Worm (Caenorhabditis elegans) whole organism, L2 larva: ENCODE measurements around the gene rad-54.L2.

Source experiments
- C34F6.9 ChIP-seq: fragments of 150-350 bp; optimal IDR thresholded peaks from 2 replicates; lab custom pipeline; 2014; ENCODE audit warnings: missing biosample characterization, missing genetic modification characterization
- F13H6.1 ChIP-seq: sonication (generic microtip); optimal IDR thresholded peaks from 2 replicates; lab custom pipeline; 2016; ENCODE audit warnings: missing genetic modification characterization, missing compliant biosample characterization
- R02D3.7 ChIP-seq: fragments of 150-350 bp; optimal IDR thresholded peaks from 2 replicates; lab custom pipeline; 2014; ENCODE audit warnings: missing biosample characterization, missing genetic modification characterization
- Y55F3AM.14 ChIP-seq: fragments of 200-800 bp; sonication (Bioruptor generic); optimal IDR thresholded peaks from 2 replicates; lab custom pipeline; 2018; ENCODE audit warnings: mild to moderate bottlenecking, missing genetic modification characterization, missing compliant biosample characterization
- ZK546.5 ChIP-seq: sonication (generic microtip); optimal IDR thresholded peaks from 2 replicates; lab custom pipeline; 2017; ENCODE audit warnings: missing biosample characterization, missing genetic modification characterization
- alr-1 ChIP-seq: fragments of 150-350 bp; optimal IDR thresholded peaks from 2 replicates; lab custom pipeline; 2014; ENCODE audit warnings: missing biosample characterization, missing genetic modification characterization
- ama-1 ChIP-seq: fragments of 150-350 bp; optimal IDR thresholded peaks from 2 replicates; lab custom pipeline; 2018; ENCODE audit warnings: inconsistent platforms
- ceh-16 ChIP-seq: fragments of 150-350 bp; optimal IDR thresholded peaks from 2 replicates; lab custom pipeline; 2014; ENCODE audit warnings: missing biosample characterization, missing genetic modification characterization
- ceh-82 ChIP-seq: fragments of 150-350 bp; optimal IDR thresholded peaks from 2 replicates; lab custom pipeline; 2014; ENCODE audit warnings: missing biosample characterization, missing genetic modification characterization
- crh-2 ChIP-seq: sonication (generic microtip); optimal IDR thresholded peaks from 2 replicates; lab custom pipeline; 2017; ENCODE audit warnings: missing biosample characterization, missing genetic modification characterization
- dmd-4 ChIP-seq: sonication (generic microtip); optimal IDR thresholded peaks from 2 replicates; lab custom pipeline; 2017; ENCODE audit warnings: missing biosample characterization, missing genetic modification characterization
- egl-27 ChIP-seq: sonication (generic microtip); optimal IDR thresholded peaks from 3 replicates; lab custom pipeline; 2017; ENCODE audit warnings: missing biosample characterization, missing genetic modification reagents, missing genetic modification characterization
- fos-1 ChIP-seq: fragments of 150-350 bp; optimal IDR thresholded peaks from 2 replicates; lab custom pipeline; 2014; ENCODE audit warnings: missing biosample characterization, missing genetic modification characterization
- gmeb-1 ChIP-seq: fragments of 150-350 bp; optimal IDR thresholded peaks from 2 replicates; lab custom pipeline; 2014; ENCODE audit warnings: missing biosample characterization, missing genetic modification characterization
- lin-11 ChIP-seq: fragments of 150-350 bp; sonication (generic microtip); optimal IDR thresholded peaks from 2 replicates; lab custom pipeline; 2014; ENCODE audit warnings: missing biosample characterization, missing genetic modification characterization, inconsistent platforms, mixed read lengths
- lin-13 ChIP-seq: fragments of 150-350 bp; optimal IDR thresholded peaks from 2 replicates; lab custom pipeline; 2014; ENCODE audit warnings: missing biosample characterization, missing genetic modification reagents, missing genetic modification characterization
- lsy-2 ChIP-seq, 2 experiments: fragments of 150-350 bp in 1 of 2; sonication (generic microtip) in 1 of 2; optimal IDR thresholded peaks; 2 replicates each; lab custom pipeline; 2014 to 2017; ENCODE audit warnings: missing biosample characterization in 2 of 2, missing genetic modification characterization in 2 of 2
- mab-5 ChIP-seq: fragments of 150-350 bp; optimal IDR thresholded peaks from 2 replicates; lab custom pipeline; 2014; ENCODE audit warnings: missing biosample characterization, missing genetic modification characterization
- mbf-1 ChIP-seq: sonication (generic microtip); optimal IDR thresholded peaks from 2 replicates; lab custom pipeline; 2017; ENCODE audit warnings: missing biosample characterization, missing genetic modification characterization
- mdl-1 ChIP-seq, 2 experiments: fragments of 150-350 bp in 1 of 2; sonication (generic microtip) in 1 of 2; optimal IDR thresholded peaks; 2 replicates each; lab custom pipeline; 2017; ENCODE audit warnings: missing biosample characterization in 2 of 2, missing genetic modification characterization in 2 of 2
- nhr-10 ChIP-seq: sonication (generic microtip); optimal IDR thresholded peaks from 2 replicates; lab custom pipeline; 2017; ENCODE audit warnings: missing biosample characterization, missing genetic modification characterization
- nhr-11 ChIP-seq: fragments of 150-350 bp; optimal IDR thresholded peaks from 2 replicates; lab custom pipeline; 2014; ENCODE audit warnings: missing biosample characterization, missing genetic modification characterization
- nhr-12 ChIP-seq: fragments of 150-350 bp; optimal IDR thresholded peaks from 2 replicates; lab custom pipeline; 2014; ENCODE audit warnings: missing biosample characterization, missing genetic modification characterization
- nhr-129 ChIP-seq: fragments of 150-350 bp; optimal IDR thresholded peaks from 2 replicates; lab custom pipeline; 2014; ENCODE audit warnings: missing biosample characterization, missing genetic modification characterization
- nhr-21 ChIP-seq: fragments of 150-350 bp; optimal IDR thresholded peaks from 2 replicates; lab custom pipeline; 2014; ENCODE audit warnings: missing biosample characterization, missing genetic modification characterization
- nhr-23 ChIP-seq: fragments of 150-350 bp; optimal IDR thresholded peaks from 2 replicates; lab custom pipeline; 2014; ENCODE audit warnings: missing biosample characterization, missing genetic modification reagents, missing genetic modification characterization
- nhr-237 ChIP-seq: fragments of 150-350 bp; optimal IDR thresholded peaks from 2 replicates; lab custom pipeline; 2014; ENCODE audit warnings: missing biosample characterization, missing genetic modification characterization
- nhr-25 ChIP-seq: fragments of 150-350 bp; sonication (generic microtip); optimal IDR thresholded peaks from 3 replicates; lab custom pipeline; 2014; ENCODE audit warnings: missing biosample characterization, missing genetic modification characterization
- nhr-6 ChIP-seq: fragments of 150-350 bp; optimal IDR thresholded peaks from 2 replicates; lab custom pipeline; 2014; ENCODE audit warnings: missing biosample characterization, missing genetic modification characterization
- nhr-77 ChIP-seq: fragments of 150-350 bp; optimal IDR thresholded peaks from 2 replicates; lab custom pipeline; 2014; ENCODE audit warnings: missing biosample characterization, missing genetic modification characterization
- peb-1 ChIP-seq: fragments of 150-350 bp; optimal IDR thresholded peaks from 2 replicates; lab custom pipeline; 2014; ENCODE audit warnings: missing biosample characterization, missing genetic modification characterization
- sem-4 ChIP-seq: fragments of 150-350 bp; optimal IDR thresholded peaks from 2 replicates; lab custom pipeline; 2014; ENCODE audit warnings: missing biosample characterization, missing genetic modification reagents, missing genetic modification characterization
- sma-3 ChIP-seq: sonication (generic microtip); optimal IDR thresholded peaks from 2 replicates; lab custom pipeline; 2016; ENCODE audit warnings: missing genetic modification reagents, missing genetic modification characterization, missing compliant biosample characterization
- sma-9 ChIP-seq, 2 experiments: fragments of 150-350 bp in 1 of 2; sonication (generic microtip) in 1 of 2; optimal IDR thresholded peaks; 2 replicates each; lab custom pipeline; 2014 to 2016; ENCODE audit warnings: missing genetic modification characterization in 2 of 2, mild to moderate bottlenecking in 1 of 2, missing biosample characterization in 1 of 2, missing compliant biosample characterization in 1 of 2, missing genetic modification reagents in 1 of 2, moderate library complexity in 1 of 2
- snpc-4 ChIP-seq: fragments of 150-350 bp; optimal IDR thresholded peaks from 2 replicates; lab custom pipeline; 2014; ENCODE audit warnings: missing biosample characterization, missing genetic modification characterization
- unc-39 ChIP-seq: fragments of 150-350 bp; optimal IDR thresholded peaks from 2 replicates; lab custom pipeline; 2014; ENCODE audit warnings: missing biosample characterization, missing genetic modification characterization
- unc-55 ChIP-seq: fragments of 150-350 bp; sonication (generic microtip); optimal IDR thresholded peaks from 3 replicates; lab custom pipeline; 2014; ENCODE audit warnings: missing biosample characterization, missing genetic modification reagents, missing genetic modification characterization
- unc-62 ChIP-seq: fragments of 150-350 bp; optimal IDR thresholded peaks from 2 replicates; lab custom pipeline; 2014; ENCODE audit warnings: missing biosample characterization, missing genetic modification reagents, missing genetic modification characterization
- zag-1 ChIP-seq: fragments of 150-350 bp; optimal IDR thresholded peaks from 2 replicates; lab custom pipeline; 2014; ENCODE audit warnings: missing biosample characterization, missing genetic modification characterization
- ztf-11 ChIP-seq: sonication (generic microtip); optimal IDR thresholded peaks from 2 replicates; lab custom pipeline; 2017; ENCODE audit warnings: missing biosample characterization, missing genetic modification characterization
- ztf-4 ChIP-seq: fragments of 150-350 bp; optimal IDR thresholded peaks from 2 replicates; lab custom pipeline; 2014; ENCODE audit warnings: missing biosample characterization, missing genetic modification characterization

rad-54.L2 gene

DNA sequence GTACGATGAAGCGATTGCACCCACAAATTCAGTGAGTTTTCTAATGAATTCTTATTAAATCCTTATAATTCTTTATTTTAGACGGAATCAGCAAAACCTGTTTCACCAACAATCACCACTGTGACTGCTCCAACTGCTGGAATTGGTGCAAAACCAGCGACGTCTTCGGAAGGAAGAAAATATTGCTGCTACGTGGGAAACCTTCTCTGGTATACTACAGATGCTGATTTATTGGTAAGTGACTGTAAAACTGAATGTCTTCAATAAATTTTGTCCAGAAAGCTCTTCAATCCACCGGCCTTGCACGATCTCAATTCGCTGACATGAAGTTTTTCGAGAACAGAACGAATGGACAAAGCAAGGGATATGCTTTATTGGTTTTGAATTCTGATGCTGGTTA is 32.6 kb downstream of the rad-54.L2 start:
- TF ChIP-seq R02D3.7 (tag; lab: Kevin White, UChicago) (no peak), nhr-77 (tag; lab: Kevin White, UChicago) (no peak), peb-1 (no peak), nhr-10 (tag; lab: Kevin White, UChicago) (no peak), nhr-12 (tag; lab: Kevin White, UChicago) (no peak), Y55F3AM.14 (no peak), lin-13 (GFP tag; lab: Kevin White, UChicago) (no peak), egl-27 (tag; lab: Kevin White, UChicago) (no peak), unc-62 (GFP tag; lab: Kevin White, UChicago) (no peak), ceh-16 (tag; lab: Kevin White, UChicago) (no peak), mab-5 (tag; lab: Kevin White, UChicago) (no peak), C34F6.9 (no peak)

DNA sequence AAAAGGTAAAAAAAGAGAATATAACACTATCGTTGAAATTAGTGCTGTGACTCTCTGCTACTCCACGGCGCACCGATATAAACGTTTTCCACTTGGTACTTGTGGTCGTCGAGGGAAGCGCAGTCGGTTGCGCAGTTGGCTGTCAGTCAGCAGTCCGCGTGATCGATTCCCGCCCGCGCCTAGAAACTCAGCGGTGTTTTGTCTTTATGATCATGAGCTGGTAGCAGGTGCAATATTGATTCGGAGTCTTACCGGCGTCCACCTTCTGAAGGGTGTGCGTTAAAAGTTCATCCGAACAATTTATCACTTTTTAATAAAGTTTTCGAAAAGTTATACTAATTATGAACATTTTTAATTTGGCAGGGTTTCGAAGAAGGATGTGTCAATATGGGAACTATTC is 33.2 kb downstream of the rad-54.L2 start:
- TF ChIP-seq gmeb-1 (peak; percentile 68), nhr-6 (no peak), zag-1 (no peak), mdl-1 (tag; optimal IDR thresholded peaks at IDR 0.05; lab: Kevin White, UChicago) (peak in 1 of 2 experiments; percentile 45), lsy-2 (tag; optimal IDR thresholded peaks at IDR 0.05; lab: Kevin White, UChicago) (peak in 1 of 2 experiments; percentile 23), Y55F3AM.14 (peak; percentile 71), nhr-10 (tag; lab: Kevin White, UChicago) (peak; percentile 24), lin-13 (GFP tag; lab: Kevin White, UChicago) (peak; percentile 70), egl-27 (tag; lab: Kevin White, UChicago) (peak; percentile 41), unc-39 (tag; lab: Kevin White, UChicago) (no peak), mbf-1 (tag; lab: Kevin White, UChicago) (no peak), sma-3 (GFP tag; lab: Kevin White, UChicago) (peak; percentile 81), dmd-4 (tag; lab: Kevin White, UChicago) (no peak), snpc-4 (tag; lab: Kevin White, UChicago) (peak; percentile 18), ztf-11 (tag; lab: Kevin White, UChicago) (no peak), nhr-25 (tag; lab: Kevin White, UChicago) (peak; percentile 54), lin-11 (peak; percentile 78), alr-1 (tag; lab: Kevin White, UChicago) (no peak), mab-5 (tag; lab: Kevin White, UChicago) (peak; percentile 22), nhr-21 (tag; lab: Kevin White, UChicago) (peak; percentile 84), nhr-23 (tag; lab: Kevin White, UChicago) (no peak), sma-9 (GFP tag; optimal IDR thresholded peaks at IDR 0.05; lab: Kevin White, UChicago) (peak; percentile 75), sma-9 (tag; optimal IDR thresholded peaks at IDR 0.05; lab: Kevin White, UChicago) (no peak), unc-55 (GFP tag; lab: Kevin White, UChicago) (peak; percentile 54), ztf-4 (tag; lab: Kevin White, UChicago) (peak; percentile 29), sem-4 (peak; percentile 52), ceh-16 (tag; lab: Kevin White, UChicago) (peak; percentile 42), crh-2 (tag; lab: Kevin White, UChicago) (peak; percentile 68), nhr-129 (tag; lab: Kevin White, UChicago) (peak; percentile 82), fos-1 (tag; lab: Kevin White, UChicago) (peak; percentile 78), ama-1 (lab: Kevin White, UChicago) (no peak), C34F6.9 (peak; percentile 63), F13H6.1 (tag; lab: Kevin White, UChicago) (peak; percentile 87), unc-62 (GFP tag; lab: Kevin White, UChicago) (no peak), ceh-82 (tag; lab: Kevin White, UChicago) (no peak), nhr-237 (tag; lab: Kevin White, UChicago) (no peak)

DNA sequence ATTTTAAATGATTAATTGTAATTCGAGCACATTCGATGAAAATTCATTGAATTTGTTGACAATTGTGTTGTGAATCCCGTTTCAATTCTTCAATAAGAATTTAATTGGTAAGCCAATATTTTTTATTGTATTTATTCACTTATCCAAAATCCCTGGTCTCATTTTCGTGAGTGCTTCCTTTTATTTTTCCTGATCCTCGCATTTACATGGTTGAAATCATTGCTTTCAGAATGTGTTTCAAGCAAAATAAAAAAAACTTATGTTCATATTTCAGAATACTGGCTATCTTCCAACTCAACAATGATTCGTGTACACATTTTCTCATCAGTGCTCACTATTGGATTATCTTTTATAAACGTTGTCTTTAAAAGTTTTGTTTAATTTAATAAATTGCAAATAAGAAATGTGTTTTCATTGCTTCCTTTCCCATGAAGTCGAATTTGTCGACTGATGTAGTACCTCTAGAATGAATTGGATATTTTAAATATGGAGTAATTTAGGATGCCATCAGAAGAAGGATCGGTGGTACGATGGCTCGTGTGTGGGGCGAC is 36.1 kb downstream of the rad-54.L2 start, which contains the start of the genes D1046.18 and slc-25A26:
TSS of gene D1046.18 (plus strand) at position 301 of the 551 bp plus-strand sequence.
TSS of gene slc-25A26 (plus strand) at position 501 of the 551 bp plus-strand sequence.
- TF ChIP-seq gmeb-1 (no peak), unc-62 (GFP tag; lab: Kevin White, UChicago) (no peak), Y55F3AM.14 (no peak), unc-55 (GFP tag; lab: Kevin White, UChicago) (no peak), dmd-4 (tag; lab: Kevin White, UChicago) (no peak), ZK546.5 (tag; lab: Kevin White, UChicago) (no peak), snpc-4 (tag; lab: Kevin White, UChicago) (no peak), ztf-11 (tag; lab: Kevin White, UChicago) (no peak), nhr-11 (tag; lab: Kevin White, UChicago) (no peak), mdl-1 (tag; optimal IDR thresholded peaks at IDR 0.05; lab: Kevin White, UChicago) (no peak)
